Worm (Caenorhabditis elegans) whole organism, L1 larva: ENCODE data around the gene kgb-2.

ENCODE experiments used
- nhr-11 ChIP-seq: fragments of 150-350 bp; optimal IDR thresholded peaks from 2 replicates; lab custom pipeline; 2014; ENCODE audit warnings: missing biosample characterization, missing genetic modification characterization
- nhr-12 ChIP-seq: sonication (generic microtip); optimal IDR thresholded peaks from 2 replicates; lab custom pipeline; 2017; ENCODE audit warnings: missing biosample characterization, missing genetic modification characterization
- sox-4 ChIP-seq: sonication (generic microtip); optimal IDR thresholded peaks from 2 replicates; lab custom pipeline; 2016; ENCODE audit warnings: missing genetic modification characterization, missing compliant biosample characterization
- tbx-2 ChIP-seq: sonication (generic microtip); optimal IDR thresholded peaks from 2 replicates; lab custom pipeline; 2016; ENCODE audit warnings: missing genetic modification characterization, missing compliant biosample characterization
- unc-62 ChIP-seq: fragments of 150-350 bp; optimal IDR thresholded peaks from 2 replicates; lab custom pipeline; 2014; ENCODE audit warnings: missing biosample characterization, missing genetic modification reagents, missing genetic modification characterization
- unc-86 ChIP-seq: sonication (generic microtip); optimal IDR thresholded peaks from 2 replicates; lab custom pipeline; 2016; ENCODE audit warnings: missing genetic modification characterization, missing compliant biosample characterization

DNA sequence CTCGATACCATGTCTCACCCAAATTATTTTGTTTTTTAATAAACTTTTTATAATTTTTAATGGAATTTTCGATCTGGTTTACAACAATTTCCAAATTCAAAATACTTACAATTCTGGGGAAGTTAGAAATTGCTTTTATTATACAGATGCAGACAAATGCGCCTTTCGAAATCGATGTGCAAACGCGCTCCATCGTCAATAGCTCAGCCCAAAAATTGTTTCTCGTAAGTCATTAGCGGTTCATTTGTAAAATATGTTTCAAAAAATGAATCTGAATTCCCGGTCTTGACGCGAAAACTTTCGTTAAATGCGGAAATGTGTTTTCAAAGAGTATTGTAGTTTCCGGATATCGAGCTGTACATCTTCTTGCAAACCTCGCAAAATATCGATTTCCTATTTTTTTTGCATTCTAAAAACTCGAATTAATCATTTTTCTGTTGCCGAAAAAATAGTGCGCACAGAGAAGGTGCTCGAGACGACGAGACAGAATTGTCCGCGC is 27.1 kb upstream of the kgb-2 start, which contains the start of gene Y37E11B.1:
- TF ChIP-seq nhr-11 (tag; lab: Kevin White, UChicago) (no peak), tbx-2 (tag; lab: Kevin White, UChicago) (no peak), nhr-12 (tag; lab: Kevin White, UChicago) (no peak), sox-4 (tag; lab: Kevin White, UChicago) (no peak), unc-62 (no peak), unc-86 (tag; lab: Kevin White, UChicago) (no peak)
